Fruit fly (Drosophila melanogaster): ENCODE results near the gene sage.

Gene sage

DNA sequence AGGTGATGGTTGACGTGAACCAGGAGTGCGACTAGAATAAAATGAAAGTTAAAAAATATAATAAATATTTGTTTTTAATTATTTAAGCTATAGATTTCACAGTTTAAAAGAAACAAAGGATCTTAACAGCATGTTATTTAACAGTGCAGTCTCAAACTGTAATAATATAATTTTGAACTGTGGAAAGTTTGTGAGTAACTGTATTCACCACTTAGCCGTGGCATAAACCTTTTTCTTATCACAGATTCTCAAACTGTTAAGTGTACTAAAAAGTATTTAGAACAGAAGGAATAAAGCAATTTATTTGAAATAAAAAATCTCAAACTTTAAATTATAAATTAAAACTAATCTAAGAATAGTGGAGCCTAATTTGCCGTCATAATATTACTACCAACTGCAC, 49.7 kb downstream of the sage start:
- no peak for TF ChIP-seq Dll (optimal IDR thresholded peaks at IDR 0.05)
- no peak for TF ChIP-seq pan (optimal IDR thresholded peaks at IDR 0.05)
- no peak for TF ChIP-seq EcR (GFP tag; optimal IDR thresholded peaks at IDR 0.05)
- no peak for TF ChIP-seq usp (GFP tag; optimal IDR thresholded peaks at IDR 0.05)
- no peak for TF ChIP-seq CG8478 (optimal IDR thresholded peaks at IDR 0.05)
- no peak for TF ChIP-seq psq (optimal IDR thresholded peaks at IDR 0.05)

DNA sequence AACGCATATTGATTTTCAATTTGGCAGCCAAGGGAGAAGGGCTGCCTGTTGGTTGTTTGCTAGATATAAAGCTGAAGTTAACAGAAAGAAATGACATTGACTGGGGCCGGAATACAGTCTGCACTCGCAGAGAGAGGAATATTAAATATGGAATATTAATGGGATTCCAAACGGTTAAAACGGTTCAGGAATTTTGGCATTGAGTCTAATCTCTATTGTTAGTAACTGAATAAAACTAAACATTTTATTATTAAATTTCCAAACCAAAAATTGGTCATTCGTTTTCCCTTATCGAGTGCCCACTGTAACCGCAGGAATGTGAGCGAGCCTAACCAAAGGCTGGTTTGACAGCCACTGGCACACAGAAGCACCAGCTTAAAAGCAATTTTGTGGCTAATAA, 50.9 kb downstream of the sage start:
- TF ChIP-seq pan (optimal IDR thresholded peaks at IDR 0.05), result no peak
- no peak for TF ChIP-seq CG8478 (optimal IDR thresholded peaks at IDR 0.05)

Measured in whole organism.